Worm (Caenorhabditis elegans): ENCODE data around the gene twk-43.
A peak's percentile ranks its signal among the peaks of the same experiment; 100 is the strongest.

ce11 chrV:13313045-13313623 lies 32.9 kb upstream of the twk-43 start, which contains the start of gene C50B6.3:
- no peak for TF ChIP-seq unc-3 (GFP tag; conservative IDR thresholded peaks at IDR 0.05)
- no peak for TF ChIP-seq unc-3 (tag; optimal IDR thresholded peaks at IDR 0.05)
- TF ChIP-seq eyg-1 (tag; optimal IDR thresholded peaks at IDR 0.05): no peak
- TF ChIP-seq ref-2 (tag; optimal IDR thresholded peaks at IDR 0.05): peak; percentile 74
- no peak for TF ChIP-seq ama-1 (optimal IDR thresholded peaks at IDR 0.05)
- no peak for TF ChIP-seq lin-11 (tag; optimal IDR thresholded peaks at IDR 0.05)
- TF ChIP-seq rnt-1 (tag; optimal IDR thresholded peaks at IDR 0.05): peak; percentile 53

Measured in whole organism, late embryonic.